Worm (Caenorhabditis elegans): ENCODE results near the gene sre-2.
A peak's percentile ranks its signal among the peaks of the same experiment; 100 is the strongest.

The sre-2 gene

ce11 chrII:8062334-8062791 lies 39.6 kb downstream of the sre-2 start, which contains the start of gene ufd-2 (continued):
- no peak for TF ChIP-seq nhr-76 (tag; optimal IDR thresholded peaks at IDR 0.05)
- TF ChIP-seq sox-4 (tag; optimal IDR thresholded peaks at IDR 0.05): no peak
- peak; percentile 67 to 89 for TF ChIP-seq lsy-2 (tag; optimal IDR thresholded peaks at IDR 0.05)
- peak; percentile 66 for TF ChIP-seq F16B12.6 (tag; optimal IDR thresholded peaks at IDR 0.05)
- peak; percentile 60 for TF ChIP-seq nhr-90 (tag; optimal IDR thresholded peaks at IDR 0.05; ENCODE audit: poor library complexity)
- TF ChIP-seq isw-1 (GFP tag; IDR thresholded peaks at IDR 0.05): peak; percentile 22
- TF ChIP-seq blmp-1 (tag; optimal IDR thresholded peaks at IDR 0.05): peak; percentile 55
- peak; percentile 65 for TF ChIP-seq snu-23 (GFP tag; optimal IDR thresholded peaks at IDR 0.05)
- TF ChIP-seq ets-5 (GFP tag; IDR thresholded peaks at IDR 0.05): no peak
- no peak for TF ChIP-seq grh-1 (GFP tag; IDR thresholded peaks at IDR 0.05)
- TF ChIP-seq egl-13 (tag; optimal IDR thresholded peaks at IDR 0.05): no peak
- TF ChIP-seq zag-1 (tag; optimal IDR thresholded peaks at IDR 0.05): peak; percentile 5
- TF ChIP-seq ztf-11 (tag; optimal IDR thresholded peaks at IDR 0.05): peak in 1 of 2 experiments; percentile 25
- TF ChIP-seq nhr-71 (tag; optimal IDR thresholded peaks at IDR 0.05): peak; percentile 74
- TF ChIP-seq nhr-19 (GFP tag; conservative IDR thresholded peaks at IDR 0.05): peak; percentile 44

- peak; percentile 66 for TF ChIP-seq nhr-11 (tag; optimal IDR thresholded peaks at IDR 0.05)
- TF ChIP-seq dsc-1 (tag; optimal IDR thresholded peaks at IDR 0.05): peak; percentile 95
- no peak for TF ChIP-seq nhr-90 (tag; optimal IDR thresholded peaks at IDR 0.05; ENCODE audit: poor library complexity)
- no peak for TF ChIP-seq pqm-1 (tag; optimal IDR thresholded peaks at IDR 0.05)
- TF ChIP-seq fkh-8 (tag; optimal IDR thresholded peaks at IDR 0.05): peak; percentile 47
- TF ChIP-seq egl-13 (tag; optimal IDR thresholded peaks at IDR 0.05): peak; percentile 64
- peak; percentile 41 for TF ChIP-seq nhr-71 (tag; optimal IDR thresholded peaks at IDR 0.05)
- TF ChIP-seq nhr-47 (tag; optimal IDR thresholded peaks at IDR 0.05): peak; percentile 55
These were observed 42.4 kb downstream of the sre-2 start for ce11 chrII:8059532-8059931.

- peak; percentile 20 for TF ChIP-seq dsc-1 (tag; optimal IDR thresholded peaks at IDR 0.05)
- no peak for TF ChIP-seq fos-1 (tag; optimal IDR thresholded peaks at IDR 0.05)
- TF ChIP-seq hpl-2 (GFP tag; optimal IDR thresholded peaks at IDR 0.05): no peak
- no peak for TF ChIP-seq nhr-11 (tag; optimal IDR thresholded peaks at IDR 0.05)
- TF ChIP-seq lin-15B (tag; optimal IDR thresholded peaks at IDR 0.05): no peak
- no peak for TF ChIP-seq egl-13 (tag; optimal IDR thresholded peaks at IDR 0.05)
- no peak for TF ChIP-seq snu-23 (GFP tag; optimal IDR thresholded peaks at IDR 0.05)
- no peak for TF ChIP-seq pag-3 (tag; optimal IDR thresholded peaks at IDR 0.05; ENCODE audit: borderline replicate concordance, insufficient read depth)
These were observed 43.2 kb downstream of the sre-2 start, which contains the start of gene T05H10.8 for ce11 chrII:8058769-8059168. TSS of gene T05H10.8 (plus strand) at chrII:8059069.

- TF ChIP-seq dsc-1 (tag; optimal IDR thresholded peaks at IDR 0.05) (peak; percentile 45), ama-1 (optimal IDR thresholded peaks at IDR 0.05) (no peak), fkh-8 (tag; optimal IDR thresholded peaks at IDR 0.05) (peak; percentile 54), nhr-47 (tag; optimal IDR thresholded peaks at IDR 0.05) (peak; percentile 12), nhr-71 (tag; optimal IDR thresholded peaks at IDR 0.05) (peak; percentile 41), hlh-4 (tag; optimal IDR thresholded peaks at IDR 0.05) (peak; percentile 52), pqm-1 (tag; optimal IDR thresholded peaks at IDR 0.05) (no peak), fos-1 (tag; optimal IDR thresholded peaks at IDR 0.05) (no peak)
These were observed 44.0 kb downstream of the sre-2 start for ce11 chrII:8057911-8058310.

- TF ChIP-seq blmp-1 (tag; optimal IDR thresholded peaks at IDR 0.05) (peak; percentile 53), ztf-11 (tag; optimal IDR thresholded peaks at IDR 0.05) (no peak)
These were observed 49.1 kb downstream of the sre-2 start, which contains the start of gene T05H10.4 for ce11 chrII:8052850-8053249. TSS of gene T05H10.4 (plus strand) at chrII:8053150.

- TF ChIP-seq nhr-77 (tag; optimal IDR thresholded peaks at IDR 0.05): no peak
- TF ChIP-seq fkh-10 (GFP tag; optimal IDR thresholded peaks at IDR 0.05): no peak
- TF ChIP-seq C16A3.4 (tag; optimal IDR thresholded peaks at IDR 0.05): no peak
- TF ChIP-seq egl-27 (tag; optimal IDR thresholded peaks at IDR 0.05): no peak
- TF ChIP-seq unc-30 (tag; optimal IDR thresholded peaks at IDR 0.05): no peak
- no peak for TF ChIP-seq efl-3 (GFP tag; optimal IDR thresholded peaks at IDR 0.05)
- no peak for TF ChIP-seq mef-2 (tag; optimal IDR thresholded peaks at IDR 0.05)
- no peak for TF ChIP-seq nhr-20 (tag; optimal IDR thresholded peaks at IDR 0.05)
- TF ChIP-seq aha-1 (tag; optimal IDR thresholded peaks at IDR 0.05): no peak
- TF ChIP-seq fkh-4 (tag; optimal IDR thresholded peaks at IDR 0.05; ENCODE audit: borderline replicate concordance): no peak
These were observed 49.8 kb downstream of the sre-2 start for ce11 chrII:8052172-8052571.
